Worm (Caenorhabditis elegans): ENCODE measurements around the gene srlf-20.

DNA sequence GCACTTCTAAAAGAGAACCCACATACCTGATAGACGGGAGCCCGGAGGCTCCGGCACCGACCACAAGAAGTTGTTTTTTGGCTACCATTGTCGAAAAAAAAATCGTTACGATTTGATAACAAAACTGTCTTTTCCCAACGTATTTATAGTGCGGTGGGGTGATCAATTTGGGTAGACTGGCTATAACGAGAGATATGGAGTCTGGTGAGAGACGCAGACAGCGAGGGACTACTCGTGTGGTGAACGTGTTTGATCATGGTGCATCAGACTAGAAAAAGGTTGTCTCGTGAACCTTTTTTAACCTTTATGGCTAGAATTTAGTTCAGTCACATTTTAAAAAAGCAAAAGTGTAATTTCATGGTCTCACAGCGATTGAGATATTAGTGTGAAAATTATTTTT lies 9.7 kb downstream of the srlf-20 start, which contains the start of gene fmo-5:
- TF ChIP-seq nhr-76 (tag; optimal IDR thresholded peaks at IDR 0.05) (no peak), snpc-4 (tag; optimal IDR thresholded peaks at IDR 0.05) (no peak)
